Worm (Caenorhabditis elegans) whole organism, L1 larva: Measurements from ENCODE around the gene T12G3.2.

Experiments used
- aha-1 ChIP-seq: fragments of 150-350 bp; optimal IDR thresholded peaks from 2 replicates; lab custom pipeline; 2014; ENCODE audit warnings: missing biosample characterization, missing genetic modification characterization
- aly-2 ChIP-seq: fragments of 150-350 bp; optimal IDR thresholded peaks from 2 replicates; lab custom pipeline; 2014; ENCODE audit warnings: missing biosample characterization, missing genetic modification characterization
- blmp-1 ChIP-seq: fragments of 150-350 bp; optimal IDR thresholded peaks from 2 replicates; lab custom pipeline; 2014; ENCODE audit warnings: missing biosample characterization, missing genetic modification characterization
- ceh-82 ChIP-seq, 3 experiments: fragments of 150-350 bp in 1 of 3; sonication (generic microtip) in 2 of 3; optimal IDR thresholded peaks; 2 replicates each; lab custom pipeline; 2014 to 2017; ENCODE audit warnings: missing biosample characterization in 3 of 3, missing genetic modification characterization in 3 of 3
- elt-2 ChIP-seq: sonication (generic microtip); optimal IDR thresholded peaks from 2 replicates; lab custom pipeline; 2016; ENCODE audit warnings: missing genetic modification characterization, mild to moderate bottlenecking, inconsistent platforms, missing compliant biosample characterization, missing genetic modification reagents
- hpl-2 ChIP-seq: fragments of 150-350 bp; optimal IDR thresholded peaks from 2 replicates; lab custom pipeline; 2014; ENCODE audit warnings: missing biosample characterization, missing genetic modification reagents, missing genetic modification characterization
- irx-1 ChIP-seq: sonication (generic microtip); optimal IDR thresholded peaks from 2 replicates; lab custom pipeline; 2016; ENCODE audit warnings: missing genetic modification characterization, missing compliant biosample characterization
- lin-35 ChIP-seq, 2 experiments: fragments of 150-350 bp; optimal IDR thresholded peaks; 2 replicates each; lab custom pipeline; 2014; ENCODE audit warnings: missing biosample characterization in 2 of 2, missing genetic modification characterization in 2 of 2, missing genetic modification reagents in 2 of 2
- lsy-2 ChIP-seq, 2 experiments: fragments of 150-350 bp; optimal IDR thresholded peaks; 2 replicates each; lab custom pipeline; 2014; ENCODE audit warnings: missing biosample characterization in 2 of 2, missing genetic modification characterization in 2 of 2
- mdl-1 ChIP-seq, 2 experiments: fragments of 150-350 bp; optimal IDR thresholded peaks; 2 replicates each; lab custom pipeline; 2014 to 2017; ENCODE audit warnings: missing biosample characterization in 2 of 2, missing genetic modification characterization in 2 of 2, inconsistent platforms in 1 of 2
- nhr-237 ChIP-seq: fragments of 150-350 bp; optimal IDR thresholded peaks from 2 replicates; lab custom pipeline; 2014; ENCODE audit warnings: missing biosample characterization, missing genetic modification characterization
- unc-130 ChIP-seq: fragments of 150-350 bp; optimal IDR thresholded peaks from 2 replicates; lab custom pipeline; 2017; ENCODE audit warnings: missing biosample characterization, missing genetic modification characterization, inconsistent platforms

- peak; percentile 61 for TF ChIP-seq unc-130 (tag; lab: Kevin White, UChicago)
- TF ChIP-seq nhr-237, result no peak
- no peak for TF ChIP-seq blmp-1 (tag; lab: Kevin White, UChicago)
- no peak for TF ChIP-seq aly-2 (tag; lab: Kevin White, UChicago)
- no peak for TF ChIP-seq mdl-1 (tag; optimal IDR thresholded peaks at IDR 0.05; lab: Kevin White, UChicago)
- no peak for TF ChIP-seq hpl-2 (GFP tag; lab: Kevin White, UChicago)
- TF ChIP-seq lsy-2 (tag; optimal IDR thresholded peaks at IDR 0.05; lab: Kevin White, UChicago), result peak; percentile 49 to 62
- TF ChIP-seq aha-1 (tag; lab: Kevin White, UChicago), result no peak
- peak in 1 of 3 experiments; percentile 1 for TF ChIP-seq ceh-82 (tag; optimal IDR thresholded peaks at IDR 0.05; lab: Kevin White, UChicago)
- TF ChIP-seq lin-35 (GFP tag; optimal IDR thresholded peaks at IDR 0.05; lab: Kevin White, UChicago), result peak; percentile 29 to 38
- TF ChIP-seq irx-1 (tag; lab: Kevin White, UChicago), result no peak
- no peak for TF ChIP-seq elt-2
These were observed 4.5 kb upstream of the T12G3.2 start, which contains the start of the genes bre-5 and spt-5 for ce11 chrIV:12051049-12051792.
